Fruit fly (Drosophila melanogaster): ENCODE results near the gene CG5653.

CG5653 gene

DNA sequence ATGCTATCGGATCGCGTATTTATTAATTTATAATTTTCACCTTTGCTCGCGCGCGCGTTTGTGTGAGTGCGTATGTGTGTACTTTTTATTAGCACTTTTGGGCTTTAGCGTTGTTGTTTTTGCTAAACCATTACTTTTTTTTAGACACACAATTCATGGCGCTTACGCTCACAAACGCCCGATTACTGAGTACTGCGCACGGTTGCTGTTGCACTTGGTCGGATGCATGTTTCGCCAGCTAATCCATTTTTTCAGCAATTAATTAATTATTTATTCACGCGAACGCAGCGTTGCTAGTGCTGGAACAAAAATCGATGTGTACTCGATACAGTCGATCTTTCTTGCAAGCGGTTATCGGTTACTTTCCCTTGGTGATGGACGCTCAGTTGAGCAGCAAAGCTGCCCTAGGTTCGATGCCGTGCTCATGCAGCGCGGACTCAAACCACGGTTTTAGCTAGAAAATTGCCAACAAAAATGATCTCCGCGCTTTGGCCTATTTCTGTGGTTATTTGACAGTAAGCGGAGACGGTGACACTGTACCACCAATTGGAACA is 31.6 kb upstream of the CG5653 start, which contains the start of the genes smg and CG5087 (continued):
- TF ChIP-seq CG11560 (tag; IDR thresholded peaks at IDR 0.05) (peak; percentile 100), CG13775 (GFP tag; optimal IDR thresholded peaks at IDR 0.05) (no peak), Rfx (GFP tag; IDR thresholded peaks at IDR 0.05) (peak; percentile 77), jumu (GFP tag; optimal IDR thresholded peaks at IDR 0.05) (peak; percentile 66), Blimp-1 (GFP tag; optimal IDR thresholded peaks at IDR 0.05) (no peak), D (optimal IDR thresholded peaks at IDR 0.05) (no peak), D (GFP tag; optimal IDR thresholded peaks at IDR 0.05) (no peak), CG3847 (GFP tag; IDR thresholded peaks at IDR 0.05) (peak; percentile 70), Rx (GFP tag; IDR thresholded peaks at IDR 0.05) (no peak), abd-A (tag; optimal IDR thresholded peaks at IDR 0.05) (peak; percentile 96), lbe (GFP tag; optimal IDR thresholded peaks at IDR 0.05) (peak; percentile 32), Neu2 (GFP tag; optimal IDR thresholded peaks at IDR 0.05; ENCODE audit: borderline replicate concordance) (no peak), peb (GFP tag; IDR thresholded peaks at IDR 0.05) (no peak), HHEX (GFP tag; optimal IDR thresholded peaks at IDR 0.05) (no peak), dmrt11E (tag; optimal IDR thresholded peaks at IDR 0.05) (no peak), slou (GFP tag; optimal IDR thresholded peaks at IDR 0.05) (no peak), CG17328 (GFP tag; IDR thresholded peaks at IDR 0.05) (no peak), CkIIα-i1 (GFP tag; IDR thresholded peaks at IDR 0.05) (no peak), Mes4 (GFP tag; optimal IDR thresholded peaks at IDR 0.05) (peak; percentile 23), Fer3 (tag; optimal IDR thresholded peaks at IDR 0.05) (no peak), CG11456 (GFP tag; IDR thresholded peaks at IDR 0.05) (peak; percentile 50; the same call in 1 of the 3 replicates), CG9932 (GFP tag; IDR thresholded peaks at IDR 0.05) (peak; percentile 80), toy (GFP tag; IDR thresholded peaks at IDR 0.05) (no peak), amos (GFP tag; IDR thresholded peaks at IDR 0.05; ENCODE audit: partially characterized antibody) (peak; percentile 74), CG17612 (GFP tag; IDR thresholded peaks at IDR 0.05) (no peak), gfzf (GFP tag; optimal IDR thresholded peaks at IDR 0.05) (peak; percentile 100), Adf1 (GFP tag; IDR thresholded peaks at IDR 0.05) (0 out of 2 replicates have a peak, but pooled peaks have one; percentile 6), Optix (GFP tag; IDR thresholded peaks at IDR 0.05) (no peak), CoRest (tag; optimal IDR thresholded peaks at IDR 0.05) (peak; percentile 62), Dbx (GFP tag; IDR thresholded peaks at IDR 0.05) (peak; percentile 69), usp (GFP tag; optimal IDR thresholded peaks at IDR 0.05) (no peak), CG3838 (GFP tag; optimal IDR thresholded peaks at IDR 0.05) (no peak), CG11504 (tag; optimal IDR thresholded peaks at IDR 0.05) (no peak), sqz (GFP tag; optimal IDR thresholded peaks at IDR 0.05) (no peak), hkb (optimal IDR thresholded peaks at IDR 0.05) (peak; percentile 66), hkb (GFP tag; IDR thresholded peaks at IDR 0.05) (no peak), CG2120 (GFP tag; optimal IDR thresholded peaks at IDR 0.05) (peak; percentile 72), chif (GFP tag; optimal IDR thresholded peaks at IDR 0.05) (peak; percentile 2 to 57), schlank (tag; optimal IDR thresholded peaks at IDR 0.05) (no peak), gro (GFP tag; optimal IDR thresholded peaks at IDR 0.05) (peak; percentile 66), tio (GFP tag; optimal IDR thresholded peaks at IDR 0.05) (no peak), ftz-f1 (GFP tag; optimal IDR thresholded peaks at IDR 0.05) (peak; percentile 77), CG11398 (GFP tag; optimal IDR thresholded peaks at IDR 0.05) (peak; percentile 56), Six4 (GFP tag; optimal IDR thresholded peaks at IDR 0.05) (peak; percentile 2), CG14860 (GFP tag; IDR thresholded peaks at IDR 0.05; ENCODE audit: partially characterized antibody) (peak; percentile 51; the same call in 2 of the 3 replicates), CG1602 (GFP tag; optimal IDR thresholded peaks at IDR 0.05) (no peak), Dek (tag; optimal IDR thresholded peaks at IDR 0.05) (peak; percentile 59), CG7786 (GFP tag; optimal IDR thresholded peaks at IDR 0.05) (peak; percentile 8), ro (GFP tag; IDR thresholded peaks at IDR 0.05) (no peak), CG8290 (GFP tag; optimal IDR thresholded peaks at IDR 0.05) (peak; percentile 30), CG8290 (tag; optimal IDR thresholded peaks at IDR 0.05) (no peak), CG12104 (GFP tag; optimal IDR thresholded peaks at IDR 0.05) (peak; percentile 35)
